Worm (Caenorhabditis elegans) whole organism, midembryonic: Measurements from ENCODE around the gene T05B4.9.

ENCODE experiments used
- flt-1 ChIP-seq: fragments of 200-800 bp; sonication (Bioruptor generic); IDR thresholded peaks from 2 replicates; pipeline ENCODE4 v1.3.6; 2022; ENCODE audit warnings: missing genetic modification characterization, missing compliant biosample characterization
- ref-1 ChIP-seq: fragments of 200-800 bp; sonication (Bioruptor generic); conservative IDR thresholded peaks from 2 replicates; pipeline ENCODE4 v1.3.6; 2022; ENCODE audit warnings: missing genetic modification reagents, missing genetic modification characterization, missing compliant biosample characterization
- tab-1 ChIP-seq: fragments of 200-800 bp; sonication (Bioruptor generic); IDR thresholded peaks from 2 replicates; pipeline ENCODE4 v1.3.6; 2022; ENCODE audit warnings: missing genetic modification characterization, missing compliant biosample characterization
- ztf-23 ChIP-seq: fragments of 200-800 bp; sonication (Bioruptor generic); IDR thresholded peaks from 2 replicates; pipeline ENCODE4 v1.3.6; 2022; ENCODE audit warnings: missing genetic modification reagents, missing genetic modification characterization, missing compliant biosample characterization
- ztf-29 ChIP-seq: fragments of 200-800 bp; sonication (Bioruptor generic); IDR thresholded peaks from 2 replicates; pipeline ENCODE4 v1.3.6; 2022; ENCODE audit warnings: missing genetic modification reagents, missing genetic modification characterization, missing compliant biosample characterization

ce11 chrV:4109873-4110272 lies 8.4 kb downstream of the T05B4.9 start, which contains the start of gene clc-18:
- no peak for TF ChIP-seq tab-1 (GFP tag; lab: Robert Waterston, UW)
- no peak for TF ChIP-seq ztf-29 (GFP tag; lab: Robert Waterston, UW)
- TF ChIP-seq ztf-23 (GFP tag; lab: Robert Waterston, UW) = no peak
- no peak for TF ChIP-seq ref-1 (GFP tag; lab: Robert Waterston, UW)
- TF ChIP-seq flt-1 (GFP tag; lab: Robert Waterston, UW) = no peak
